Fruit fly (Drosophila melanogaster) whole organism, embryonic: Measurements from ENCODE around the gene ec.

Experiments
- Antp ChIP-seq: fragments of 200-800 bp; sonication (Bioruptor generic); optimal IDR thresholded peaks from 3 replicates; lab custom pipeline; 2016; ENCODE audit warnings: missing biosample characterization, missing genetic modification characterization
- Atf-2 ChIP-seq: fragments of 200-800 bp; sonication (Bioruptor generic); optimal IDR thresholded peaks from 2 replicates; lab custom pipeline; 2016; ENCODE audit warnings: missing biosample characterization, missing genetic modification characterization
- Bgb ChIP-seq: fragments of 200-800 bp; sonication (Bioruptor generic); IDR thresholded peaks from 2 replicates; pipeline ENCODE4 v1.3.6; 2022; ENCODE audit warnings: missing biosample characterization, missing genetic modification characterization; ENCODE audit not compliant: partially characterized antibody
- CG10267 ChIP-seq: fragments of 200-800 bp; sonication (Bioruptor generic); optimal IDR thresholded peaks from 2 replicates; lab custom pipeline; 2018; ENCODE audit warnings: missing biosample characterization, mild to moderate bottlenecking, missing genetic modification characterization, moderate library complexity
- CG10431 ChIP-seq: fragments of 200-800 bp; sonication (Bioruptor generic); optimal IDR thresholded peaks from 3 replicates; lab custom pipeline; 2018; ENCODE audit warnings: missing biosample characterization, mild to moderate bottlenecking, missing genetic modification characterization
- CG11723 ChIP-seq: fragments of 200-800 bp; sonication (Bioruptor generic); optimal IDR thresholded peaks from 2 replicates; lab custom pipeline; 2017; ENCODE audit warnings: missing biosample characterization, mild to moderate bottlenecking, missing genetic modification characterization
- CG12236 ChIP-seq: fragments of 200-800 bp; sonication (Bioruptor generic); optimal IDR thresholded peaks from 2 replicates; lab custom pipeline; 2016; ENCODE audit warnings: missing biosample characterization, missing genetic modification characterization
- CG1233 ChIP-seq: fragments of 200-800 bp; sonication (Bioruptor generic); optimal IDR thresholded peaks from 4 replicates; lab custom pipeline; 2018; ENCODE audit warnings: missing biosample characterization, mild to moderate bottlenecking, missing genetic modification characterization
- CG12391 ChIP-seq: fragments of 200-800 bp; sonication (Bioruptor generic); optimal IDR thresholded peaks from 3 replicates; lab custom pipeline; 2018; ENCODE audit warnings: missing biosample characterization, mild to moderate bottlenecking, missing genetic modification characterization, moderate library complexity
- CG12942 ChIP-seq: fragments of 200-800 bp; sonication (Bioruptor generic); optimal IDR thresholded peaks from 3 replicates; lab custom pipeline; 2016; ENCODE audit warnings: missing biosample characterization, missing genetic modification characterization
- CG13424 ChIP-seq: fragments of 200-800 bp; sonication (Bioruptor generic); optimal IDR thresholded peaks from 2 replicates; lab custom pipeline; 2019; ENCODE audit warnings: missing biosample characterization, mild to moderate bottlenecking, missing genetic modification characterization, moderate library complexity
- CG14860 ChIP-seq: fragments of 200-800 bp; sonication (Bioruptor generic); IDR thresholded peaks from 3 replicates; pipeline ENCODE4 v1.3.6; 2022; ENCODE audit warnings: missing biosample characterization, missing genetic modification characterization; ENCODE audit not compliant: partially characterized antibody
- CG15514 ChIP-seq: fragments of 200-800 bp; sonication (Bioruptor generic); optimal IDR thresholded peaks from 3 replicates; lab custom pipeline; 2017; ENCODE audit warnings: missing biosample characterization, missing genetic modification characterization, mild to moderate bottlenecking, moderate library complexity, missing genetic modification reagents
- CG16813 ChIP-seq: fragments of 200-800 bp; sonication (Bioruptor generic); IDR thresholded peaks from 3 replicates; pipeline ENCODE4 v1.3.6; 2022; ENCODE audit warnings: missing biosample characterization, missing genetic modification characterization; ENCODE audit not compliant: partially characterized antibody
- CG1792 ChIP-seq: fragments of 200-800 bp; sonication (Bioruptor generic); optimal IDR thresholded peaks from 2 replicates; lab custom pipeline; 2016; ENCODE audit warnings: missing biosample characterization, missing genetic modification characterization
- CG18764 ChIP-seq: fragments of 200-800 bp; sonication (Bioruptor generic); optimal IDR thresholded peaks from 3 replicates; lab custom pipeline; 2016; ENCODE audit warnings: missing biosample characterization, missing genetic modification characterization
- CG30020 ChIP-seq: fragments of 200-800 bp; optimal IDR thresholded peaks from 2 replicates; lab custom pipeline; 2019; ENCODE audit warnings: missing biosample characterization, mild to moderate bottlenecking, missing genetic modification characterization, moderate library complexity
- CG4424 ChIP-seq: fragments of 200-800 bp; sonication (Bioruptor generic); optimal IDR thresholded peaks from 3 replicates; lab custom pipeline; 2016; ENCODE audit warnings: missing biosample characterization, missing genetic modification characterization
- CG6654 ChIP-seq: fragments of 200-800 bp; sonication (Bioruptor generic); optimal IDR thresholded peaks from 2 replicates; lab custom pipeline; 2017; ENCODE audit warnings: missing biosample characterization, mild to moderate bottlenecking, missing genetic modification characterization
- CG6683 ChIP-seq: fragments of 200-800 bp; sonication (Bioruptor generic); optimal IDR thresholded peaks from 2 replicates; lab custom pipeline; 2017; ENCODE audit warnings: missing biosample characterization, mild to moderate bottlenecking, missing genetic modification characterization, missing genetic modification reagents
- CG7271 ChIP-seq: fragments of 200-800 bp; sonication (Bioruptor generic); optimal IDR thresholded peaks from 2 replicates; lab custom pipeline; 2018; ENCODE audit warnings: missing biosample characterization, mild to moderate bottlenecking, missing genetic modification characterization, moderate library complexity
- CG9609 ChIP-seq: fragments of 200-800 bp; sonication (Bioruptor generic); optimal IDR thresholded peaks from 3 replicates; lab custom pipeline; 2016; ENCODE audit warnings: missing biosample characterization, missing genetic modification characterization
- Dip3 ChIP-seq: fragments of 200-800 bp; sonication (Bioruptor generic); optimal IDR thresholded peaks from 3 replicates; lab custom pipeline; 2016; ENCODE audit warnings: missing biosample characterization, missing genetic modification characterization
- Doc2 ChIP-seq: fragments of 200-800 bp; sonication (Bioruptor generic); IDR thresholded peaks from 2 replicates; pipeline ENCODE4 v1.3.6; 2022; ENCODE audit warnings: missing biosample characterization, missing genetic modification characterization
- E2f2 ChIP-seq: fragments of 200-800 bp; sonication (Bioruptor generic); IDR thresholded peaks from 2 replicates; pipeline ENCODE4 v1.3.6; 2022; ENCODE audit warnings: missing biosample characterization, missing genetic modification characterization
- Hmr ChIP-seq: fragments of 200-800 bp; sonication (Bioruptor generic); optimal IDR thresholded peaks from 3 replicates; lab custom pipeline; 2017; ENCODE audit warnings: mild to moderate bottlenecking, missing biosample characterization, missing genetic modification reagents, missing genetic modification characterization
- Lpt ChIP-seq: fragments of >200 bp; optimal IDR thresholded peaks from 2 replicates; lab custom pipeline; 2018; ENCODE audit warnings: missing biosample characterization, missing genetic modification characterization
- Neu2 ChIP-seq: fragments of 200-800 bp; sonication (Bioruptor generic); optimal IDR thresholded peaks from 3 replicates; lab custom pipeline; 2016; ENCODE audit warnings: missing biosample characterization, missing genetic modification characterization, borderline replicate concordance
- Opbp ChIP-seq: fragments of 200-800 bp; sonication (Bioruptor generic); IDR thresholded peaks from 3 replicates; pipeline ENCODE4 v1.3.6; 2022; ENCODE audit warnings: missing biosample characterization, missing genetic modification characterization; ENCODE audit not compliant: partially characterized antibody
- Optix ChIP-seq: fragments of 200-800 bp; sonication (Bioruptor generic); IDR thresholded peaks from 3 replicates; pipeline ENCODE4 v1.3.6; 2022; ENCODE audit warnings: missing biosample characterization, missing genetic modification characterization
- Scr ChIP-seq: fragments of 200-800 bp; sonication (Bioruptor generic); IDR thresholded peaks from 2 replicates; pipeline ENCODE4 v1.3.6; 2022; ENCODE audit warnings: missing biosample characterization, missing genetic modification characterization; ENCODE audit not compliant: partially characterized antibody
- Tbp ChIP-seq: fragments of >200 bp; optimal IDR thresholded peaks from 2 replicates; lab custom pipeline; 2018; ENCODE audit warnings: missing biosample characterization, missing genetic modification characterization
- ab ChIP-seq: fragments of 200-800 bp; sonication (Bioruptor generic); optimal IDR thresholded peaks from 2 replicates; lab custom pipeline; 2016; ENCODE audit warnings: missing biosample characterization, missing genetic modification characterization
- ato ChIP-seq: fragments of 200-800 bp; sonication (Bioruptor generic); IDR thresholded peaks from 2 replicates; pipeline ENCODE4 v1.3.6; 2022; ENCODE audit warnings: missing biosample characterization, missing genetic modification characterization; ENCODE audit not compliant: partially characterized antibody
- corto ChIP-seq: fragments of 200-800 bp; sonication (Bioruptor generic); optimal IDR thresholded peaks from 2 replicates; lab custom pipeline; 2016; ENCODE audit warnings: missing biosample characterization, mild to moderate bottlenecking, missing genetic modification characterization, moderate library complexity
- disco-r ChIP-seq: fragments of 200-800 bp; sonication (Bioruptor generic); optimal IDR thresholded peaks from 2 replicates; lab custom pipeline; 2016; ENCODE audit warnings: missing biosample characterization, missing genetic modification characterization
- gt ChIP-seq: fragments of 200-800 bp; sonication (Bioruptor generic); IDR thresholded peaks from 2 replicates; pipeline ENCODE4 v1.3.6; 2022; ENCODE audit warnings: missing biosample characterization, missing genetic modification characterization
- hb ChIP-seq: fragments of 200-800 bp; sonication (Bioruptor generic); IDR thresholded peaks from 3 replicates; pipeline ENCODE4 v1.3.6; 2022; ENCODE audit warnings: missing biosample characterization, missing genetic modification characterization; ENCODE audit not compliant: partially characterized antibody
- inv ChIP-seq: fragments of 200-800 bp; sonication (Bioruptor generic); IDR thresholded peaks from 2 replicates; pipeline ENCODE4 v1.3.6; 2022; ENCODE audit warnings: missing biosample characterization, missing genetic modification characterization; ENCODE audit not compliant: partially characterized antibody
- kah ChIP-seq: fragments of 200-800 bp; sonication (Bioruptor generic); optimal IDR thresholded peaks from 2 replicates; lab custom pipeline; 2018; ENCODE audit warnings: missing biosample characterization, mild to moderate bottlenecking, missing genetic modification characterization
- lab ChIP-seq: fragments of 200-800 bp; sonication (Bioruptor generic); optimal IDR thresholded peaks from 3 replicates; lab custom pipeline; 2017; ENCODE audit warnings: missing biosample characterization, missing genetic modification characterization, mild to moderate bottlenecking, moderate library complexity, missing genetic modification reagents
- nom ChIP-seq: fragments of 200-800 bp; sonication (Bioruptor generic); optimal IDR thresholded peaks from 2 replicates; lab custom pipeline; 2017; ENCODE audit warnings: missing biosample characterization, missing genetic modification characterization, mild to moderate bottlenecking, moderate library complexity, missing genetic modification reagents
- org-1 ChIP-seq: fragments of 200-800 bp; sonication (Bioruptor generic); optimal IDR thresholded peaks from 2 replicates; lab custom pipeline; 2017; ENCODE audit warnings: missing biosample characterization, missing genetic modification characterization
- scrt ChIP-seq: fragments of 200-800 bp; sonication (Bioruptor generic); optimal IDR thresholded peaks from 2 replicates; lab custom pipeline; 2018; ENCODE audit warnings: missing biosample characterization, mild to moderate bottlenecking, missing genetic modification characterization, moderate library complexity
- slbo ChIP-seq: fragments of 200-800 bp; sonication (Bioruptor generic); IDR thresholded peaks from 2 replicates; pipeline ENCODE4 v1.3.6; 2022; ENCODE audit warnings: missing biosample characterization, missing genetic modification characterization
- sna ChIP-seq: fragments of 200-800 bp; sonication (Bioruptor generic); IDR thresholded peaks from 2 replicates; pipeline ENCODE4 v1.3.6; 2022; ENCODE audit warnings: missing biosample characterization, missing genetic modification characterization; ENCODE audit not compliant: partially characterized antibody
- tin ChIP-seq: fragments of 200-800 bp; sonication (Bioruptor generic); optimal IDR thresholded peaks from 3 replicates; lab custom pipeline; 2016; ENCODE audit warnings: missing biosample characterization, missing genetic modification characterization
- trem ChIP-seq: fragments of 200-800 bp; optimal IDR thresholded peaks from 3 replicates; lab custom pipeline; 2019; ENCODE audit warnings: missing biosample characterization, mild to moderate bottlenecking, missing genetic modification characterization, moderate library complexity

The ec gene

dm6 chrX:3779686-3780407, 31.7 kb upstream of the ec start (continued):
- TF ChIP-seq Lpt (GFP tag; lab: Kevin White, UChicago) (no peak), CG1233 (GFP tag; lab: Kevin White, UChicago) (no peak), CG15514 (GFP tag; lab: Kevin White, UChicago) (no peak), corto (GFP tag; lab: Kevin White, UChicago) (no peak), Bgb (no peak), CG18764 (GFP tag; lab: Kevin White, UChicago) (no peak), CG30020 (no peak), org-1 (GFP tag; lab: Kevin White, UChicago) (no peak), CG6683 (GFP tag; lab: Kevin White, UChicago) (no peak), tin (GFP tag; lab: Kevin White, UChicago) (peak; percentile 18), CG12942 (no peak), CG9609 (GFP tag; lab: Kevin White, UChicago) (no peak), CG4424 (GFP tag; lab: Kevin White, UChicago) (no peak), disco-r (GFP tag; lab: Kevin White, UChicago) (no peak), CG12391 (no peak), inv (GFP tag; lab: Robert Waterston, UW) (no peak), Tbp (GFP tag; lab: Kevin White, UChicago) (no peak), CG13424 (tag; lab: Kevin White, UChicago) (no peak), ato (GFP tag; lab: Robert Waterston, UW) (no peak), sna (no peak), CG7271 (tag; lab: Kevin White, UChicago) (no peak), Antp (GFP tag; lab: Kevin White, UChicago) (no peak), scrt (GFP tag; lab: Kevin White, UChicago) (peak; percentile 26), trem (tag; lab: Kevin White, UChicago) (no peak), slbo (GFP tag; lab: Robert Waterston, UW) (peak; percentile 4; the same call in 1 of the 2 replicates), gt (GFP tag; lab: Robert Waterston, UW) (no peak), nom (peak; percentile 74), Opbp (GFP tag; lab: Robert Waterston, UW) (no peak), hb (no peak), Atf-2 (GFP tag; lab: Kevin White, UChicago) (no peak), Neu2 (GFP tag; lab: Kevin White, UChicago) (no peak), CG1792 (no peak), lab (GFP tag; lab: Kevin White, UChicago) (peak; percentile 53), CG14860 (GFP tag; lab: Robert Waterston, UW) (no peak), CG12236 (GFP tag; lab: Kevin White, UChicago) (no peak), CG11723 (GFP tag; lab: Kevin White, UChicago) (no peak), Doc2 (no peak), CG10431 (GFP tag; lab: Kevin White, UChicago) (no peak), ab (GFP tag; lab: Kevin White, UChicago) (no peak), Scr (GFP tag; lab: Robert Waterston, UW) (no peak), E2f2 (GFP tag; lab: Robert Waterston, UW) (no peak), kah (peak; percentile 22), CG6654 (GFP tag; lab: Kevin White, UChicago) (no peak), CG10267 (no peak), CG16813 (GFP tag; lab: Robert Waterston, UW) (no peak), Dip3 (GFP tag; lab: Kevin White, UChicago) (no peak), Hmr (GFP tag; lab: Kevin White, UChicago) (peak; percentile 57), Optix (GFP tag; lab: Robert Waterston, UW) (no peak)
